Worm (Caenorhabditis elegans): ENCODE data around the gene Y43C5A.2.

- TF ChIP-seq dao-5 (tag; optimal IDR thresholded peaks at IDR 0.05): no peak
- no peak for TF ChIP-seq him-1 (tag; optimal IDR thresholded peaks at IDR 0.05)
Measured at ce11 chrIV:10252886-10253639, 16.6 kb upstream of the Y43C5A.2 start.

Data from whole organism, L4/young adult.